Fruit fly (Drosophila melanogaster) whole organism, wandering third instar larva: ENCODE data around the gene CG34012.

Experiments used
- Abd-B ChIP-seq: fragments of >200 bp; optimal IDR thresholded peaks from 2 replicates; lab custom pipeline; 2017; ENCODE audit warnings: missing biosample characterization, missing genetic modification characterization
- CG32264 ChIP-seq: fragments of 200-800 bp; sonication (Bioruptor generic); optimal IDR thresholded peaks from 2 replicates; lab custom pipeline; 2016; ENCODE audit warnings: missing biosample characterization, missing genetic modification characterization
- CG9705 ChIP-seq: fragments of 200-800 bp; sonication (Bioruptor generic); optimal IDR thresholded peaks from 2 replicates; lab custom pipeline; 2018; ENCODE audit warnings: missing biosample characterization, mild to moderate bottlenecking, missing genetic modification characterization
- CrebA ChIP-seq: fragments of 200-800 bp; sonication (Bioruptor generic); optimal IDR thresholded peaks from 2 replicates; lab custom pipeline; 2016; ENCODE audit warnings: missing biosample characterization, mild to moderate bottlenecking, missing genetic modification characterization, borderline replicate concordance
- Dfd ChIP-seq: fragments of >200 bp; optimal IDR thresholded peaks from 2 replicates; lab custom pipeline; 2017; ENCODE audit warnings: missing biosample characterization, missing genetic modification characterization
- Dif ChIP-seq: fragments of 200-275, 200-300 bp; sonication (Bioruptor generic); optimal IDR thresholded peaks from 2 replicates; lab custom pipeline; 2018; ENCODE audit warnings: missing biosample characterization, missing genetic modification characterization; ENCODE audit not compliant: partially characterized antibody
- GATAd ChIP-seq: sonication (Bioruptor generic); optimal IDR thresholded peaks from 2 replicates; lab custom pipeline; 2016; ENCODE audit warnings: missing biosample characterization, missing genetic modification characterization
- HLH106 ChIP-seq: fragments of 200-800 bp; optimal IDR thresholded peaks from 3 replicates; lab custom pipeline; 2019; ENCODE audit warnings: missing biosample characterization, mild to moderate bottlenecking, missing genetic modification characterization, moderate library complexity
- Hnf4 ChIP-seq: fragments of 200-800 bp; sonication (Bioruptor generic); optimal IDR thresholded peaks from 2 replicates; lab custom pipeline; 2016; ENCODE audit warnings: missing biosample characterization, mild to moderate bottlenecking, missing genetic modification characterization
- Hr78 ChIP-seq: fragments of >200 bp; optimal IDR thresholded peaks from 2 replicates; lab custom pipeline; 2017; ENCODE audit warnings: missing biosample characterization, missing genetic modification characterization
- Hr83 ChIP-seq: fragments of 200-300 bp; sonication (Bioruptor generic); optimal IDR thresholded peaks from 2 replicates; lab custom pipeline; 2016; ENCODE audit warnings: missing biosample characterization, mild to moderate bottlenecking, missing genetic modification characterization, moderate library complexity; ENCODE audit not compliant: poor library complexity, severe bottlenecking
- Jra ChIP-seq: sonication (Bioruptor generic); optimal IDR thresholded peaks from 2 replicates; lab custom pipeline; 2016; ENCODE audit warnings: missing biosample characterization, missing genetic modification characterization
- Mio ChIP-seq: sonication (Bioruptor generic); optimal IDR thresholded peaks from 2 replicates; lab custom pipeline; 2016; ENCODE audit warnings: missing biosample characterization, missing genetic modification characterization
- Myc ChIP-seq: fragments of >200 bp; optimal IDR thresholded peaks from 2 replicates; lab custom pipeline; 2017
- N ChIP-seq: fragments of >200 bp; optimal IDR thresholded peaks from 2 replicates; lab custom pipeline; 2018; ENCODE audit warnings: missing biosample characterization, missing external identifiers, missing genetic modification characterization
- OdsH ChIP-seq: fragments of 200-800 bp; sonication (Bioruptor generic); optimal IDR thresholded peaks from 2 replicates; lab custom pipeline; 2016; ENCODE audit warnings: missing biosample characterization, mild to moderate bottlenecking, missing genetic modification characterization
- Rel ChIP-seq, 2 experiments: fragments of 200-800 bp; sonication (Bioruptor generic) in 1 of 2; optimal IDR thresholded peaks; 2 replicates in 1 of 2; 3 replicates in 1 of 2; lab custom pipeline; 2016 to 2019; ENCODE audit warnings: mild to moderate bottlenecking in 2 of 2, missing biosample characterization in 2 of 2, missing genetic modification characterization in 2 of 2, moderate library complexity in 1 of 2
- Sp1 ChIP-seq: fragments of 200-800 bp; sonication (Bioruptor generic); optimal IDR thresholded peaks from 3 replicates; lab custom pipeline; 2019; ENCODE audit warnings: missing biosample characterization, mild to moderate bottlenecking, missing genetic modification characterization, moderate library complexity
- Vsx2 ChIP-seq: fragments of 200-300, 225-300 bp; sonication (Bioruptor generic); optimal IDR thresholded peaks from 2 replicates; lab custom pipeline; 2018; ENCODE audit warnings: missing biosample characterization, missing genetic modification characterization; ENCODE audit not compliant: partially characterized antibody
- br ChIP-seq: fragments of 200-800 bp; sonication (Bioruptor generic); optimal IDR thresholded peaks from 2 replicates; lab custom pipeline; 2016; ENCODE audit warnings: missing biosample characterization, missing genetic modification characterization
- brk ChIP-seq: fragments of 200-800 bp; sonication (Bioruptor generic); optimal IDR thresholded peaks from 2 replicates; lab custom pipeline; 2016; ENCODE audit warnings: missing biosample characterization, mild to moderate bottlenecking, missing genetic modification characterization
- dl ChIP-seq, 2 experiments: fragments of 175-275, 200-275 bp in 1 of 2; fragments of 200-275 bp in 1 of 2; sonication (Bioruptor generic); optimal IDR thresholded peaks; lab custom pipeline; 2018; ENCODE audit warnings: mild to moderate bottlenecking in 2 of 2, missing biosample characterization in 2 of 2, missing genetic modification characterization in 2 of 2, moderate library complexity in 2 of 2; ENCODE audit not compliant: partially characterized antibody in 2 of 2, insufficient read depth in 1 of 2
- dmrt93B ChIP-seq: fragments of 200-800 bp; sonication (Bioruptor generic); optimal IDR thresholded peaks from 2 replicates; lab custom pipeline; 2018; ENCODE audit warnings: missing biosample characterization, mild to moderate bottlenecking, missing genetic modification characterization
- dsf ChIP-seq: sonication (Bioruptor generic); optimal IDR thresholded peaks from 2 replicates; lab custom pipeline; 2016; ENCODE audit warnings: missing biosample characterization, missing genetic modification characterization, borderline replicate concordance
- ey ChIP-seq: fragments of 200-800 bp; sonication (Bioruptor generic); optimal IDR thresholded peaks from 2 replicates; lab custom pipeline; 2016; ENCODE audit warnings: missing biosample characterization, missing genetic modification characterization
- foxo ChIP-seq, 2 experiments: fragments of 200-800 bp; sonication (Bioruptor generic); optimal IDR thresholded peaks; 2 replicates in 1 of 2; 3 replicates in 1 of 2; lab custom pipeline; 2016 to 2017; ENCODE audit warnings: missing biosample characterization in 2 of 2, missing genetic modification characterization in 2 of 2
- fru ChIP-seq: fragments of 200-800 bp; sonication (Bioruptor generic); optimal IDR thresholded peaks from 3 replicates; lab custom pipeline; 2016; ENCODE audit warnings: missing biosample characterization, mild to moderate bottlenecking, missing genetic modification characterization
- h ChIP-seq: fragments of 200-800 bp; sonication (Bioruptor generic); optimal IDR thresholded peaks from 3 replicates; lab custom pipeline; 2016; ENCODE audit warnings: missing biosample characterization, mild to moderate bottlenecking, missing genetic modification characterization
- jim ChIP-seq: fragments of 175-275, 200-325 bp; sonication (Bioruptor generic); optimal IDR thresholded peaks from 2 replicates; lab custom pipeline; 2016; ENCODE audit warnings: missing biosample characterization, mild to moderate bottlenecking, missing genetic modification characterization
- lola ChIP-seq: fragments of >200 bp; optimal IDR thresholded peaks from 2 replicates; lab custom pipeline; 2017; ENCODE audit warnings: missing biosample characterization, missing genetic modification characterization
- pan ChIP-seq: fragments of >200 bp; optimal IDR thresholded peaks from 2 replicates; lab custom pipeline; 2017
- psq ChIP-seq: fragments of 200-800 bp; sonication (Bioruptor generic); optimal IDR thresholded peaks from 3 replicates; lab custom pipeline; 2017; ENCODE audit warnings: missing biosample characterization, mild to moderate bottlenecking, missing genetic modification characterization, moderate library complexity
- rgr ChIP-seq: fragments of 200-800 bp; sonication (Bioruptor generic); optimal IDR thresholded peaks from 3 replicates; lab custom pipeline; 2016; ENCODE audit warnings: missing biosample characterization, mild to moderate bottlenecking, missing genetic modification characterization
- sage ChIP-seq: fragments of 200-800 bp; sonication (Bioruptor generic); optimal IDR thresholded peaks from 2 replicates; lab custom pipeline; 2016; ENCODE audit warnings: missing biosample characterization, mild to moderate bottlenecking, missing genetic modification characterization
- sv ChIP-seq: fragments of 200-800 bp; sonication (Bioruptor generic); optimal IDR thresholded peaks from 3 replicates; lab custom pipeline; 2016; ENCODE audit warnings: missing biosample characterization, missing genetic modification characterization
- tai ChIP-seq: sonication (Bioruptor generic); optimal IDR thresholded peaks from 2 replicates; lab custom pipeline; 2016; ENCODE audit warnings: missing biosample characterization, missing genetic modification characterization
- usp ChIP-seq: fragments of >200 bp; optimal IDR thresholded peaks from 2 replicates; lab custom pipeline; 2017; ENCODE audit warnings: missing biosample characterization, missing genetic modification characterization
- woc ChIP-seq: sonication (Bioruptor generic); optimal IDR thresholded peaks from 2 replicates; lab custom pipeline; 2016; ENCODE audit warnings: missing biosample characterization, mild to moderate bottlenecking, missing genetic modification characterization

Gene CG34012

DNA sequence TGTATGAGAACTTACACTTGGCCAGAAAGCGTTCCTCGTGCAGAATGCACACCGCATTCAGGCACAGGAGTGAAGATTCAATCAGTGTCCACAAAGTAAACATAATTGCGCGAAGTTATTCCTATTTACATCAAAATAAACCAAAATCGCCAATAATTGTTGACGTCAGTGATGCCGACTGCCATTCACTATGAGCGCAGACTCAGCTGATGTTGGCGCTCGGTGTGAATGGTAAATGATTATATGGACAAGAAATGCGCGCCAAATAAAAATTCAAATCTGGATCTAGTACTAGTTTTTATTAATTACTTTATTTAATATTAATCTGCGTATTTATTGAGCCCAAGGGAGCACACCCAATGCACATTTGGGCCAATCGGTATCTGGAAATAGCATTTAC is 46.9 kb downstream of the CG34012 start, which contains the start of gene CG32069:
CG32069 (minus strand) TSS at position 174 of the 400 bp plus-strand sequence.
- TF ChIP-seq sage (GFP tag; lab: Kevin White, UChicago) (no peak), dmrt93B (GFP tag; lab: Kevin White, UChicago) (no peak), tai (no peak), Sp1 (GFP tag; lab: Kevin White, UChicago) (no peak), Vsx2 (GFP tag; lab: Kevin White, UChicago) (no peak), Abd-B (GFP tag; lab: Kevin White, UChicago) (no peak), Mio (GFP tag; lab: Kevin White, UChicago) (no peak), CG32264 (GFP tag; lab: Kevin White, UChicago) (no peak), HLH106 (no peak), Hr83 (GFP tag; lab: Kevin White, UChicago) (no peak), CG9705 (no peak), psq (no peak), fru (GFP tag; lab: Kevin White, UChicago) (no peak)

DNA sequence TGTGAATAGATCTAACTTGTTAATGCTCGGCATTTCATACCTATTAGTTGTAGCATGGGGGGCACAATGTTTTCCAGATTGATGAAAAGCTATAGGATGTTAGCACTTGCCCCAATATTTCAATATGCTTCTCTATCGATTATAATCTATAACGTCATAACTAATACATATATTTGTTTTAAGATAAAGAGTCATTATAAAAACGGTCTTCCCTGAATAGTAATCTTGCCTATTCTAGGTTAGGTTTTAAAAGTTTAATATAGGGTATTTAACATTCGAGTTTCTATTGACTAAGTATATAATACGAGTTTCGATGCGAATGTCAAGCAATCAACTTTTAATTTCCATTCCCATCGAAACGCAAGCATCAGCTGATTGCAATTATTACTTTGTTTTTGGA is 48.1 kb downstream of the CG34012 start, which contains the start of the genes CG6321 and Blos2:
CG6321 (minus strand) TSS at position 25 of the 400 bp plus-strand sequence.
Blos2 (plus strand) TSS at position 372 of the 400 bp plus-strand sequence.
- no peak for TF ChIP-seq Dfd (GFP tag; lab: Kevin White, UChicago)
- TF ChIP-seq fru (GFP tag; lab: Kevin White, UChicago): peak; percentile 77
- TF ChIP-seq Jra (GFP tag; lab: Kevin White, UChicago): peak; percentile 37
- TF ChIP-seq CrebA (GFP tag; lab: Kevin White, UChicago): no peak
- peak; percentile 72 for TF ChIP-seq OdsH (GFP tag; lab: Kevin White, UChicago)
- peak; percentile 50 for TF ChIP-seq psq
- no peak for TF ChIP-seq pan
- no peak for TF ChIP-seq dmrt93B (GFP tag; lab: Kevin White, UChicago)
- no peak for TF ChIP-seq tai
- peak; percentile 84 for TF ChIP-seq h (GFP tag; lab: Kevin White, UChicago)
- peak in 1 of 2 experiments; percentile 82 for TF ChIP-seq foxo (GFP tag; optimal IDR thresholded peaks at IDR 0.05; lab: Kevin White, UChicago)
- TF ChIP-seq jim (GFP tag; lab: Kevin White, UChicago): no peak
- TF ChIP-seq Rel (GFP tag; optimal IDR thresholded peaks at IDR 0.05; lab: Kevin White, UChicago): no peak
- peak; percentile 23 for TF ChIP-seq Rel (tag; optimal IDR thresholded peaks at IDR 0.05; lab: Kevin White, UChicago)
- TF ChIP-seq ey: peak; percentile 66
- TF ChIP-seq lola: no peak
- TF ChIP-seq Dif (GFP tag; lab: Kevin White, UChicago): no peak
- no peak for TF ChIP-seq brk (GFP tag; lab: Kevin White, UChicago)
- no peak for TF ChIP-seq GATAd
- TF ChIP-seq Hr78: no peak
- TF ChIP-seq Myc (lab: Kevin White, UChicago): no peak
- peak; percentile 59 for TF ChIP-seq Hnf4 (GFP tag; lab: Kevin White, UChicago)
- TF ChIP-seq Sp1 (GFP tag; lab: Kevin White, UChicago): peak; percentile 77
- TF ChIP-seq N (GFP tag; lab: Kevin White, UChicago): no peak
- TF ChIP-seq usp (GFP tag; lab: Kevin White, UChicago): no peak
- TF ChIP-seq dl (GFP tag; optimal IDR thresholded peaks at IDR 0.05; lab: Kevin White, UChicago; ENCODE audit: insufficient read depth in 1 of 2, partially characterized antibody in 2 of 2): no peak
- peak; percentile 63 for TF ChIP-seq br (GFP tag; lab: Kevin White, UChicago)
- TF ChIP-seq sv (GFP tag; lab: Kevin White, UChicago): peak; percentile 23
- TF ChIP-seq HLH106: peak; percentile 74
- peak; percentile 31 for TF ChIP-seq sage (GFP tag; lab: Kevin White, UChicago)
- no peak for TF ChIP-seq Hr83 (GFP tag; lab: Kevin White, UChicago)
- TF ChIP-seq Abd-B (GFP tag; lab: Kevin White, UChicago): no peak
- peak; percentile 18 for TF ChIP-seq CG32264 (GFP tag; lab: Kevin White, UChicago)
- TF ChIP-seq woc (GFP tag; lab: Kevin White, UChicago): peak; percentile 80
- TF ChIP-seq Vsx2 (GFP tag; lab: Kevin White, UChicago): no peak
- peak; percentile 78 for TF ChIP-seq rgr
- TF ChIP-seq Mio (GFP tag; lab: Kevin White, UChicago): no peak
- TF ChIP-seq CG9705: peak; percentile 29
- no peak for TF ChIP-seq dsf
